Worm (Caenorhabditis elegans) whole organism, young adult: Measurements from ENCODE around the gene nhr-166.

ENCODE experiments used
- unc-130 ChIP-seq: sonication (generic microtip); optimal IDR thresholded peaks from 2 replicates; lab custom pipeline; 2016; ENCODE audit warnings: missing genetic modification reagents, missing genetic modification characterization, missing compliant biosample characterization
- zim-3 ChIP-seq: sonication (generic microtip); optimal IDR thresholded peaks from 2 replicates; lab custom pipeline; 2017; ENCODE audit warnings: mild to moderate bottlenecking, missing genetic modification characterization, moderate library complexity, missing compliant biosample characterization

DNA sequence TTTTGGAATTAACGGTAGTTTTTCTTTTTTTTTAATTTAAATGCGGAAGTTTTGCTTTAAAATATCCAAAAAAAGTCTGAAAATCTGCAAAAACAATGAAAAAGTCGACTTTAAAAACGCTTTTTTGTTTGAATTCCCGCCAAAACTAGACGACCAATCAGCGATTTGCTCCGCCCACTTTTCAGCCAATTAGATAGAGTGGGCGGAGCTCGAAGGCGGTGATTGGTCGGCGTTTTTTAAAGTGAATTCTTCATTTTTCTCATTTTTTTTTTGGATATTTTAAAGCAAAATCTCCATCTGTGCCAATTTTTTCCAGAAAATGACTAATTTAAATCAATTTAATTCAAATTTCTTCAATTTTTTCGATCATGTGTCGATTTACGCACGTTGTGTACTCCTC, 51.2 kb downstream of the nhr-166 start:
- TF ChIP-seq zim-3 (tag; lab: Kevin White, UChicago): no peak
- TF ChIP-seq unc-130 (GFP tag; lab: Kevin White, UChicago): no peak
